Fruit fly (Drosophila melanogaster) whole organism, embryonic: Measurements from ENCODE around the gene Tace.

Source experiments
- Atf6 ChIP-seq: fragments of 200-800 bp; sonication (Bioruptor generic); IDR thresholded peaks from 2 replicates; pipeline ENCODE4 v1.3.6; 2022; ENCODE audit warnings: missing biosample characterization, missing genetic modification characterization
- Bgb ChIP-seq: fragments of 200-800 bp; sonication (Bioruptor generic); IDR thresholded peaks from 2 replicates; pipeline ENCODE4 v1.3.6; 2022; ENCODE audit warnings: missing biosample characterization, missing genetic modification characterization; ENCODE audit not compliant: partially characterized antibody
- CG10543 ChIP-seq: fragments of 200-800 bp; sonication (Bioruptor generic); optimal IDR thresholded peaks from 3 replicates; lab custom pipeline; 2017; ENCODE audit warnings: missing biosample characterization, mild to moderate bottlenecking, missing genetic modification characterization, moderate library complexity
- CG12391 ChIP-seq: fragments of 200-800 bp; sonication (Bioruptor generic); optimal IDR thresholded peaks from 3 replicates; lab custom pipeline; 2018; ENCODE audit warnings: missing biosample characterization, mild to moderate bottlenecking, missing genetic modification characterization, moderate library complexity
- CG13894 ChIP-seq: fragments of 200-800 bp; sonication (Bioruptor generic); optimal IDR thresholded peaks from 3 replicates; lab custom pipeline; 2018; ENCODE audit warnings: missing biosample characterization, mild to moderate bottlenecking, missing genetic modification characterization, moderate library complexity
- CG15479 ChIP-seq: fragments of 200-800 bp; sonication (Bioruptor generic); optimal IDR thresholded peaks from 3 replicates; lab custom pipeline; 2019; ENCODE audit warnings: missing biosample characterization, mild to moderate bottlenecking, missing genetic modification characterization, moderate library complexity
- CG15696 ChIP-seq: fragments of 200-800 bp; sonication (Bioruptor generic); optimal IDR thresholded peaks from 2 replicates; lab custom pipeline; 2019; ENCODE audit warnings: missing biosample characterization, mild to moderate bottlenecking, missing genetic modification characterization, moderate library complexity
- CG1603 ChIP-seq: fragments of 200-800 bp; sonication (Bioruptor generic); optimal IDR thresholded peaks from 2 replicates; lab custom pipeline; 2019; ENCODE audit warnings: missing biosample characterization, mild to moderate bottlenecking, missing genetic modification characterization, moderate library complexity
- CG17612 ChIP-seq: fragments of 200-800 bp; sonication (Bioruptor generic); IDR thresholded peaks from 2 replicates; pipeline ENCODE4 v1.3.6; 2022; ENCODE audit warnings: missing biosample characterization, missing genetic modification characterization
- CG32532 ChIP-seq: fragments of 200-800 bp; sonication (Bioruptor generic); IDR thresholded peaks from 2 replicates; pipeline ENCODE4 v1.3.6; 2022; ENCODE audit warnings: missing biosample characterization, missing genetic modification characterization
- CG4820 ChIP-seq: fragments of 200-800 bp; sonication (Bioruptor generic); optimal IDR thresholded peaks from 3 replicates; lab custom pipeline; 2016; ENCODE audit warnings: missing biosample characterization, missing genetic modification characterization
- CG7928 ChIP-seq: fragments of 200-800 bp; sonication (Bioruptor generic); optimal IDR thresholded peaks from 2 replicates; lab custom pipeline; 2017; ENCODE audit warnings: missing biosample characterization, mild to moderate bottlenecking, missing genetic modification characterization
- CG7987 ChIP-seq: fragments of 200-800 bp; sonication (Bioruptor generic); optimal IDR thresholded peaks from 2 replicates; lab custom pipeline; 2018; ENCODE audit warnings: missing biosample characterization, mild to moderate bottlenecking, missing genetic modification characterization, moderate library complexity
- CG8290 ChIP-seq, 3 experiments: fragments of 200-800 bp; sonication (Bioruptor generic); optimal IDR thresholded peaks; 2 replicates each; lab custom pipeline; 2016 to 2019; ENCODE audit warnings: missing biosample characterization in 3 of 3, missing genetic modification characterization in 3 of 3, mild to moderate bottlenecking in 2 of 3, moderate library complexity in 1 of 3
- CG8359 ChIP-seq: fragments of 200-800 bp; sonication (Bioruptor generic); optimal IDR thresholded peaks from 2 replicates; lab custom pipeline; 2017; ENCODE audit warnings: missing biosample characterization, mild to moderate bottlenecking, missing genetic modification characterization, borderline replicate concordance
- CG8924 ChIP-seq: fragments of 200-800 bp; optimal IDR thresholded peaks from 3 replicates; lab custom pipeline; 2019; ENCODE audit warnings: missing biosample characterization, mild to moderate bottlenecking, missing genetic modification characterization, moderate library complexity
- CG9932 ChIP-seq: fragments of 200-800 bp; sonication (Bioruptor generic); IDR thresholded peaks from 2 replicates; pipeline ENCODE4 v1.3.6; 2022; ENCODE audit warnings: missing biosample characterization, missing genetic modification characterization
- Deaf1 ChIP-seq: fragments of 200-800 bp; optimal IDR thresholded peaks from 3 replicates; lab custom pipeline; 2019; ENCODE audit warnings: missing biosample characterization, mild to moderate bottlenecking, missing genetic modification characterization, moderate library complexity
- Elba2 ChIP-seq: fragments of 200-800 bp; sonication (Bioruptor generic); optimal IDR thresholded peaks from 3 replicates; lab custom pipeline; 2016; ENCODE audit warnings: missing biosample characterization, missing genetic modification characterization
- Ets65A ChIP-seq: fragments of 200-800 bp; sonication (Bioruptor generic); peaks from one replicate; lab custom pipeline; 2016; ENCODE audit warnings: missing biosample characterization, missing genetic modification characterization
- Med ChIP-seq: fragments of 200-800 bp; sonication (Bioruptor generic); peaks from one replicate; lab custom pipeline; 2016; ENCODE audit warnings: missing biosample characterization, missing genetic modification characterization, mild to moderate bottlenecking, inconsistent platforms, moderate library complexity
- Nf-YC ChIP-seq: fragments of 200-800 bp; optimal IDR thresholded peaks from 3 replicates; lab custom pipeline; 2019; ENCODE audit warnings: missing biosample characterization, mild to moderate bottlenecking, missing genetic modification characterization, moderate library complexity
- Rfx ChIP-seq: fragments of 200-800 bp; sonication (Bioruptor generic); IDR thresholded peaks from 2 replicates; pipeline ENCODE4 v1.3.6; 2022; ENCODE audit warnings: missing biosample characterization, missing genetic modification characterization
- Sox102F ChIP-seq: fragments of 200-800 bp; sonication (Bioruptor generic); optimal IDR thresholded peaks from 2 replicates; lab custom pipeline; 2018; ENCODE audit warnings: missing biosample characterization, mild to moderate bottlenecking, missing genetic modification characterization, moderate library complexity
- aop ChIP-seq: fragments of 200-800 bp; sonication (Bioruptor generic); IDR thresholded peaks from 2 replicates; pipeline ENCODE4 v1.3.6; 2022; ENCODE audit warnings: missing biosample characterization, missing genetic modification characterization
- bbx ChIP-seq: fragments of 200-800 bp; sonication (Bioruptor generic); IDR thresholded peaks from 2 replicates; pipeline ENCODE4 v1.3.6; 2022; ENCODE audit warnings: missing biosample characterization, missing genetic modification characterization; ENCODE audit not compliant: partially characterized antibody
- chinmo ChIP-seq: fragments of 200-800 bp; sonication (Bioruptor generic); IDR thresholded peaks from 4 replicates; pipeline ENCODE4 v1.3.6; 2022; ENCODE audit warnings: missing biosample characterization, missing genetic modification characterization; ENCODE audit not compliant: partially characterized antibody
- dmrt11E ChIP-seq: fragments of 200-800 bp; sonication (Bioruptor generic); optimal IDR thresholded peaks from 3 replicates; lab custom pipeline; 2018; ENCODE audit warnings: missing biosample characterization, mild to moderate bottlenecking, missing genetic modification characterization, moderate library complexity
- grau ChIP-seq: fragments of 200-800 bp; optimal IDR thresholded peaks from 3 replicates; lab custom pipeline; 2019; ENCODE audit warnings: missing biosample characterization, mild to moderate bottlenecking, missing genetic modification characterization, moderate library complexity
- gro ChIP-seq: fragments of 200-800 bp; sonication (Bioruptor generic); optimal IDR thresholded peaks from 2 replicates; lab custom pipeline; 2016; ENCODE audit warnings: missing biosample characterization, missing genetic modification characterization
- gt ChIP-seq: fragments of 200-800 bp; sonication (Bioruptor generic); IDR thresholded peaks from 2 replicates; pipeline ENCODE4 v1.3.6; 2022; ENCODE audit warnings: missing biosample characterization, missing genetic modification characterization
- insv ChIP-seq, 2 experiments: fragments of 200-800 bp; sonication (Bioruptor generic); optimal IDR thresholded peaks; 3 replicates each; lab custom pipeline; 2016 to 2018; ENCODE audit warnings: missing biosample characterization in 2 of 2, missing genetic modification characterization in 2 of 2
- jumu ChIP-seq: fragments of 200-800 bp; sonication (Bioruptor generic); optimal IDR thresholded peaks from 3 replicates; lab custom pipeline; 2016; ENCODE audit warnings: missing biosample characterization, missing genetic modification characterization
- maf-S ChIP-seq: fragments of 200-800 bp; sonication (Bioruptor generic); optimal IDR thresholded peaks from 2 replicates; lab custom pipeline; 2016; ENCODE audit warnings: missing biosample characterization, missing genetic modification characterization
- nom ChIP-seq: fragments of 200-800 bp; sonication (Bioruptor generic); optimal IDR thresholded peaks from 2 replicates; lab custom pipeline; 2017; ENCODE audit warnings: missing biosample characterization, missing genetic modification characterization, mild to moderate bottlenecking, moderate library complexity, missing genetic modification reagents
- repo ChIP-seq: fragments of 200-800 bp; sonication (Bioruptor generic); optimal IDR thresholded peaks from 2 replicates; lab custom pipeline; 2016; ENCODE audit warnings: missing biosample characterization, missing genetic modification characterization
- row ChIP-seq: fragments of 200-800 bp; sonication (Bioruptor generic); IDR thresholded peaks from 3 replicates; pipeline ENCODE4 v1.3.6; 2022; ENCODE audit warnings: missing biosample characterization, missing genetic modification characterization
- sc ChIP-seq, 3 experiments: fragments of >200 bp in 2 of 3; fragments of 200-800 bp in 1 of 3; sonication (Bioruptor generic) in 1 of 3; optimal IDR thresholded peaks; 2 replicates in 2 of 3; 3 replicates in 1 of 3; lab custom pipeline; 2017; ENCODE audit warnings: mild to moderate bottlenecking in 1 of 3, missing biosample characterization in 1 of 3, missing genetic modification characterization in 1 of 3, missing genetic modification reagents in 1 of 3
- sd ChIP-seq: fragments of 200-800 bp; sonication (Bioruptor generic); optimal IDR thresholded peaks from 3 replicates; lab custom pipeline; 2018; ENCODE audit warnings: missing biosample characterization, mild to moderate bottlenecking, missing genetic modification characterization, moderate library complexity
- slou ChIP-seq: fragments of 200-800 bp; sonication (Bioruptor generic); optimal IDR thresholded peaks from 3 replicates; lab custom pipeline; 2016; ENCODE audit warnings: missing biosample characterization, missing genetic modification characterization
- sug ChIP-seq: fragments of 200-800 bp; optimal IDR thresholded peaks from 2 replicates; lab custom pipeline; 2019; ENCODE audit warnings: missing biosample characterization, mild to moderate bottlenecking, missing genetic modification characterization, moderate library complexity
- wdn ChIP-seq: fragments of 200-800 bp; sonication (Bioruptor generic); IDR thresholded peaks from 2 replicates; pipeline ENCODE4 v1.3.6; 2022; ENCODE audit warnings: missing biosample characterization, missing genetic modification characterization
- wek ChIP-seq: fragments of 200-800 bp; sonication (Bioruptor generic); optimal IDR thresholded peaks from 3 replicates; lab custom pipeline; 2018; ENCODE audit warnings: missing biosample characterization, mild to moderate bottlenecking, missing genetic modification characterization, moderate library complexity

Tace gene

dm6 chr3R:30046029-30047001 lies 46.0 kb downstream of the Tace start, which contains the start of the genes RpL32 and CG7943 (continued):
- TF ChIP-seq gt (GFP tag; lab: Robert Waterston, UW) (peak; percentile 82), nom (GFP tag; lab: Kevin White, UChicago) (peak; percentile 85), wdn (GFP tag; lab: Robert Waterston, UW) (peak; percentile 91), wek (GFP tag; lab: Kevin White, UChicago) (peak; percentile 82), CG13894 (tag; lab: Kevin White, UChicago) (peak; percentile 91), dmrt11E (tag; lab: Kevin White, UChicago) (peak; percentile 79), aop (GFP tag; lab: Robert Waterston, UW) (peak; percentile 88), CG15696 (tag; lab: Kevin White, UChicago) (peak; percentile 81), grau (tag; lab: Kevin White, UChicago) (peak; percentile 86), sc (optimal IDR thresholded peaks at IDR 0.05; lab: Kevin White, UChicago) (no peak), sc (GFP tag; optimal IDR thresholded peaks at IDR 0.05; lab: Kevin White, UChicago) (peak; percentile 75)

dm6 chr3R:30050448-30050847 lies 50.1 kb downstream of the Tace start:
- TF ChIP-seq CG4820 (no peak), Rfx (0 out of 2 replicates have a peak, but pooled peaks have one; percentile 15), row (peak; percentile 30; the same call in 2 of the 3 replicates), CG17612 (GFP tag; lab: Robert Waterston, UW) (peak; percentile 42; the same call in 1 of the 2 replicates), maf-S (GFP tag; lab: Kevin White, UChicago) (no peak), CG8290 (GFP tag; optimal IDR thresholded peaks at IDR 0.05; lab: Kevin White, UChicago) (no peak), CG8290 (tag; optimal IDR thresholded peaks at IDR 0.05; lab: Kevin White, UChicago) (peak in 1 of 2 experiments; percentile 26), Med (peak; percentile 53), CG8359 (no peak), sd (tag; lab: Kevin White, UChicago) (peak; percentile 67)

dm6 chr3R:30051933-30052332 lies 51.6 kb downstream of the Tace start, which contains the start of gene CG15528:
TSS of gene CG15528 (minus strand) at chr3R:30052112.
- TF ChIP-seq CG8924 (tag; lab: Kevin White, UChicago) = no peak
- peak; percentile 71 for TF ChIP-seq Deaf1 (tag; lab: Kevin White, UChicago)
- no peak for TF ChIP-seq Elba2 (GFP tag; lab: Kevin White, UChicago)
- TF ChIP-seq Bgb (GFP tag; lab: Robert Waterston, UW) = no peak; the same call in 1 of the 2 replicates
- no peak for TF ChIP-seq slou (GFP tag; lab: Kevin White, UChicago)
- no peak for TF ChIP-seq sug
- peak; percentile 1 for TF ChIP-seq CG10543 (GFP tag; lab: Kevin White, UChicago)
- no peak for TF ChIP-seq CG9932 (GFP tag; lab: Robert Waterston, UW)
- TF ChIP-seq CG1603 (tag; lab: Kevin White, UChicago) = no peak
- no peak for TF ChIP-seq CG7928 (GFP tag; lab: Kevin White, UChicago)
- TF ChIP-seq Atf6 = peak; percentile 16; the same call in 1 of the 2 replicates
- TF ChIP-seq gro = no peak
- TF ChIP-seq CG15479 (GFP tag; lab: Kevin White, UChicago) = no peak
- TF ChIP-seq CG12391 (tag; lab: Kevin White, UChicago) = no peak
- TF ChIP-seq chinmo (GFP tag; lab: Robert Waterston, UW) = 0 out of 4 replicates have a peak, but pooled peaks have one; percentile 41
- TF ChIP-seq Ets65A (GFP tag; lab: Kevin White, UChicago) = peak; percentile 70
- peak; percentile 88 for TF ChIP-seq sd (tag; lab: Kevin White, UChicago)
- peak; percentile 12 for TF ChIP-seq CG7987
- no peak for TF ChIP-seq sc (optimal IDR thresholded peaks at IDR 0.05; lab: Kevin White, UChicago)
- TF ChIP-seq sc (GFP tag; optimal IDR thresholded peaks at IDR 0.05; lab: Kevin White, UChicago) = no peak
- TF ChIP-seq Nf-YC (tag; lab: Kevin White, UChicago) = no peak
- no peak for TF ChIP-seq Sox102F
- TF ChIP-seq jumu (GFP tag; lab: Kevin White, UChicago) = no peak
- TF ChIP-seq bbx = peak; percentile 18; the same call in 1 of the 2 replicates
- TF ChIP-seq CG32532 (GFP tag; lab: Robert Waterston, UW) = 0 out of 2 replicates have a peak, but pooled peaks have one; percentile 7
- TF ChIP-seq repo (GFP tag; lab: Kevin White, UChicago) = no peak
- TF ChIP-seq insv (GFP tag; optimal IDR thresholded peaks at IDR 0.05; lab: Kevin White, UChicago) = no peak
